Worm (Caenorhabditis elegans) whole organism, L3 larva: ENCODE measurements around the gene btb-8.

Source experiments
- R02D3.7 ChIP-seq: fragments of 150-350 bp; optimal IDR thresholded peaks from 2 replicates; lab custom pipeline; 2014; ENCODE audit warnings: missing biosample characterization, missing genetic modification characterization
- ama-1 ChIP-seq: fragments of 150-350 bp; optimal IDR thresholded peaks from 2 replicates; lab custom pipeline; 2018
- elt-2 ChIP-seq: sonication (generic microtip); optimal IDR thresholded peaks from 2 replicates; lab custom pipeline; 2016; ENCODE audit warnings: missing genetic modification reagents, mild to moderate bottlenecking, missing genetic modification characterization, missing compliant biosample characterization
- lin-15B ChIP-seq: fragments of 150-350 bp; optimal IDR thresholded peaks from 2 replicates; lab custom pipeline; 2014; ENCODE audit warnings: missing biosample characterization, missing genetic modification characterization
- lin-39 ChIP-seq: fragments of 150-350 bp; optimal IDR thresholded peaks from 2 replicates; lab custom pipeline; 2018; ENCODE audit warnings: missing biosample characterization, missing genetic modification reagents, missing genetic modification characterization
- lsy-12 ChIP-seq: sonication (generic microtip); optimal IDR thresholded peaks from 2 replicates; lab custom pipeline; 2016; ENCODE audit warnings: mild to moderate bottlenecking, missing genetic modification characterization, missing compliant biosample characterization
- mml-1 ChIP-seq: fragments of 150-350 bp; sonication (generic microtip); optimal IDR thresholded peaks from 3 replicates; lab custom pipeline; 2014; ENCODE audit warnings: missing biosample characterization, missing genetic modification characterization
- nfya-1 ChIP-seq: sonication (generic microtip); optimal IDR thresholded peaks from 2 replicates; lab custom pipeline; 2017; ENCODE audit warnings: missing genetic modification characterization, mild to moderate bottlenecking, missing compliant biosample characterization, antibody characterized with exemption, moderate library complexity; ENCODE audit not compliant: insufficient read depth
- nhr-11 ChIP-seq: fragments of 150-350 bp; optimal IDR thresholded peaks from 2 replicates; lab custom pipeline; 2014; ENCODE audit warnings: missing biosample characterization, missing genetic modification characterization
- nhr-237 ChIP-seq: fragments of 150-350 bp; optimal IDR thresholded peaks from 2 replicates; lab custom pipeline; 2014; ENCODE audit warnings: missing biosample characterization, missing genetic modification characterization
- nhr-25 ChIP-seq: sonication (generic microtip); optimal IDR thresholded peaks from 2 replicates; lab custom pipeline; 2017; ENCODE audit warnings: missing biosample characterization, missing genetic modification characterization
- nhr-28 ChIP-seq: fragments of 150-350 bp; optimal IDR thresholded peaks from 2 replicates; lab custom pipeline; 2014; ENCODE audit warnings: missing biosample characterization, missing genetic modification characterization
- nhr-43 ChIP-seq: sonication (generic microtip); optimal IDR thresholded peaks from 2 replicates; lab custom pipeline; 2016; ENCODE audit warnings: mild to moderate bottlenecking, missing genetic modification characterization, missing compliant biosample characterization; ENCODE audit not compliant: poor library complexity, severe bottlenecking
- nhr-76 ChIP-seq: fragments of 150-350 bp; sonication (generic microtip); optimal IDR thresholded peaks from 5 replicates; lab custom pipeline; 2014; ENCODE audit warnings: missing biosample characterization, missing genetic modification characterization
- nhr-77 ChIP-seq: fragments of 150-350 bp; optimal IDR thresholded peaks from 2 replicates; lab custom pipeline; 2014; ENCODE audit warnings: missing biosample characterization, missing genetic modification characterization
- pha-4 ChIP-seq: fragments of 150-350 bp; optimal IDR thresholded peaks from 2 replicates; lab custom pipeline; 2014; ENCODE audit warnings: missing biosample characterization, missing genetic modification reagents, missing genetic modification characterization
- pqm-1 ChIP-seq: fragments of 150-350 bp; optimal IDR thresholded peaks from 2 replicates; lab custom pipeline; 2017; ENCODE audit warnings: missing biosample characterization, missing genetic modification characterization, inconsistent platforms
- skn-1 ChIP-seq: fragments of 150-350 bp; optimal IDR thresholded peaks from 2 replicates; lab custom pipeline; 2014; ENCODE audit warnings: missing biosample characterization, missing genetic modification characterization
- unc-39 ChIP-seq: sonication (generic microtip); optimal IDR thresholded peaks from 4 replicates; lab custom pipeline; 2017; ENCODE audit warnings: missing biosample characterization, missing genetic modification characterization
- unc-62 ChIP-seq: fragments of 150-350 bp; sonication (generic microtip); optimal IDR thresholded peaks from 4 replicates; lab custom pipeline; 2014; ENCODE audit warnings: missing biosample characterization, missing genetic modification reagents, missing genetic modification characterization
- zag-1 ChIP-seq: fragments of 150-350 bp; optimal IDR thresholded peaks from 2 replicates; lab custom pipeline; 2014; ENCODE audit warnings: missing biosample characterization, missing genetic modification characterization
- ztf-4 ChIP-seq: fragments of 150-350 bp; optimal IDR thresholded peaks from 2 replicates; lab custom pipeline; 2014; ENCODE audit warnings: missing biosample characterization, missing genetic modification characterization

btb-8 gene

DNA sequence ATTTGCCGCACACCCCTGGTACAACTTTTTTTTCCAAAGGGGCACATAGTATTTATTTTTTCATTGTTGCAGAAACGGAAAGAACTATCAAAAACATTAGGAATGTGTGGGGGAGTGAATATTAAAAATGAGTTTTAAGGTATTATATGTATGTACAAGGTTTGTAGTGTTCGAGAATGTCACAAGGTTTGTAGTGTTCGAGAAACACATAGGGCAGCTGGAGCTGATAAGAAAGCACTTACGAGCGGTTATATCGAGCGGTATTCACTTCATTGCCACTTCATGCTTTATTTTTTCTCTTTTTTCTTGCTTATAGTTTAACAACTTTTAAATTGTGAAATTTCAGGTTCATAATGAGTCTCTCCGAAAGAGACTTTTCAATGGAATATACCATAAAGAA is 44.9 kb downstream of the btb-8 start:
- TF ChIP-seq elt-2 (tag; lab: Kevin White, UChicago) (peak; percentile 75), pqm-1 (tag; lab: Kevin White, UChicago) (peak; percentile 39)

DNA sequence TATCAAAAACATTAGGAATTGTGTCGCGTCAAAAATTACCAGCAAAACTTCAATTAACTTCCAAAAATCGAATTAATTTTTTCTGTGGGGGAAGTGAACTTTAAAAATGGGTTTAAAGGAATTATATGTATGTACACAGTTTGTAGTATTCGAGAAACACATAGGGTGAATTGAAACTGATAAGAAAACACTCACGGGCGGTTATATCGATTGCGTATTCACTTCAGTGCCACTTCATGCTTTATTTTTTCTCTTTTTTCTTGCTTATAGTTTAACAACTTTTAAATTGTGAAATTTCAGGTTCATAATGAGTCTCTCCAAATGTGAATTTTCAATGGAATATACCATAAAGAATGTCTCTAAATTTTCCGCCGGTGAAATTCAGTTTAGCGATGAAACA is 48.8 kb downstream of the btb-8 start, which contains the start of gene math-26:
math-26 (plus strand) TSS at position 301 of the 400 bp plus-strand sequence.
- TF ChIP-seq elt-2 (tag; lab: Kevin White, UChicago), result peak; percentile 21

DNA sequence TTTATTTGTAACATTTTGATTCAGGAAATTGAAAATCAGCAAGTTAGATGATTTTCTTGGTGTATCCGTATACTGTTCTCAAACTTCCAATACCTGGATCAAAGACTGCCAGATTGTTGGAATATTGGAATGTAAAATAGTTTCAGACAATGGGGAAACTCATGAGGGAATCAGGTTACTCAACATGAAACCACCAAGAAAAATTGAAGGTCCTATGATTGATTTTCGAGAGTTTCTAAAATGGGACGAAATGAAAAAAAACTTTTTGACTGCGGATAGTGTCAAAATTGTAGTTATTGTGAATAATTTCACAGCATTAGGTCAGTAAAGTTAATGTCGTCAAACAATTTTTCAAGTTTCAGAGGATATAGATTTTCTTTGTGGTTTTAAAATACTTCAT is 49.2 kb downstream of the btb-8 start, which contains the start of gene math-3:
math-3 (plus strand) TSS at position 301 of the 400 bp plus-strand sequence.
- TF ChIP-seq lin-15B (tag; lab: Kevin White, UChicago) (no peak), unc-62 (GFP tag; lab: Kevin White, UChicago) (no peak), pha-4 (tag; lab: Kevin White, UChicago) (no peak), nhr-25 (no peak), mml-1 (tag; lab: Kevin White, UChicago) (no peak), ama-1 (lab: Kevin White, UChicago) (no peak), nhr-28 (tag; lab: Kevin White, UChicago) (no peak), lsy-12 (tag; lab: Kevin White, UChicago) (no peak), nhr-11 (tag; lab: Kevin White, UChicago) (no peak), nhr-43 (tag; lab: Kevin White, UChicago) (no peak), nhr-237 (tag; lab: Kevin White, UChicago) (no peak), R02D3.7 (tag; lab: Kevin White, UChicago) (no peak), skn-1 (tag; lab: Kevin White, UChicago) (no peak), unc-39 (tag; lab: Kevin White, UChicago) (no peak), ztf-4 (tag; lab: Kevin White, UChicago) (no peak), nhr-76 (tag; lab: Kevin White, UChicago) (no peak), nfya-1 (tag; lab: Kevin White, UChicago) (no peak), zag-1 (tag; lab: Kevin White, UChicago) (no peak), nhr-77 (tag; lab: Kevin White, UChicago) (no peak), lin-39 (tag; lab: Kevin White, UChicago) (no peak)
